Worm (Caenorhabditis elegans) whole organism, late embryonic: ENCODE measurements around the gene ZK154.6.

ENCODE experiments used
- ceh-45 ChIP-seq: fragments of 200-800 bp; sonication (Bioruptor generic); IDR thresholded peaks from 2 replicates; pipeline ENCODE4 v1.3.6; 2022; ENCODE audit warnings: missing genetic modification reagents, missing genetic modification characterization, missing compliant biosample characterization
- ets-4 ChIP-seq: sonication (generic microtip); optimal IDR thresholded peaks from 2 replicates; lab custom pipeline; 2016; ENCODE audit warnings: missing genetic modification characterization, missing compliant biosample characterization
- fkh-6 ChIP-seq: sonication (generic microtip); optimal IDR thresholded peaks from 2 replicates; lab custom pipeline; 2016; ENCODE audit warnings: missing genetic modification characterization, missing compliant biosample characterization
- hlh-6 ChIP-seq: sonication (generic microtip); optimal IDR thresholded peaks from 2 replicates; lab custom pipeline; 2016; ENCODE audit warnings: missing genotype, missing genetic modification characterization, missing compliant biosample characterization
- madf-2 ChIP-seq: sonication (generic microtip); optimal IDR thresholded peaks from 2 replicates; lab custom pipeline; 2017; ENCODE audit warnings: missing genetic modification characterization, missing compliant biosample characterization
- nhr-11 ChIP-seq: fragments of 150-350 bp; optimal IDR thresholded peaks from 2 replicates; lab custom pipeline; 2014; ENCODE audit warnings: missing biosample characterization, missing genetic modification characterization
- pqm-1 ChIP-seq: sonication (generic microtip); optimal IDR thresholded peaks from 2 replicates; lab custom pipeline; 2016; ENCODE audit warnings: missing genetic modification characterization, missing compliant biosample characterization
- pros-1 ChIP-seq: fragments of 150-350 bp; optimal IDR thresholded peaks from 2 replicates; lab custom pipeline; 2014; ENCODE audit warnings: missing biosample characterization, missing genetic modification reagents, missing genetic modification characterization
- unc-86 ChIP-seq: sonication (generic microtip); optimal IDR thresholded peaks from 2 replicates; lab custom pipeline; 2016; ENCODE audit warnings: missing genetic modification characterization, missing compliant biosample characterization

DNA sequence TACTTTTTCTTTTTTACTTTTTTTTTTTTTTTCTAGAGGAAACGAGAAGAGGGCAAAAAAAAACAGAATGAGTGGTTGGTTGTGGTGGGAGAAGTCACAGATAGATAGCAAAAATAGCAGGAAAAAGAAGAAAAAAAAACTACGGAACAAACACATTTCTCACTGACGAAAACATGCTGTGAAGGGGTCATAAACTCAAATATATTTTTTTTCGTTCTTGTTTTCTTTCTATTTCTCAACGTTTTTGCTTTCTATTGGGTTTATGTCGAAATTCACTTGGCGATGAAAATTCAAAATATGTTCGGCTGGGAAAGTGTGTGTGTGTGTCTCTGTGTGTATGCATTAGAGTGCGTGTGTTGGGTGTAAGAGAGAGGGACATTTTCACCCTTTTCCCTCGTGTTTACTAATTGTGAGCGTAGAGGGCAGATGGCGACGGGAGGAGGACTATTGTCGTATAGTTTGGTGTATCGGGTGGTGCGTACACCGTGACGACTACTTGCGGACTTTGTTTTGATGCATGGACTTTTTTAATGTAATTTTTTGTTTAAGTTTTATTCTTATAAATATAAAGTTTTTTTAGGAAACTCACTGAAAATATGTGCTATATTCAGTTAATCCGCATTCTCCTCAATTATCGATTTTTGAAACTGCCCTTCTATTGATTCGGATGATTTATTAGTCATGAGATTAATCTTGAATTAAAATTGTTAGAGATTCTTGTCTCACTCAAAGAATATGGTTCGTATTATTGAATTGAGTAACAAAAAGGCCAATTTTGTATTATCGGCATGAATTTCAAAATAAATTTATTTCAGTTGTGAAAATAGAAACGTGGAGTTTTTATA, 16.2 kb upstream of the ZK154.6 start:
- TF ChIP-seq pqm-1 (tag; lab: Kevin White, UChicago) (no peak), hlh-6 (tag; lab: Kevin White, UChicago) (no peak), nhr-11 (no peak), ets-4 (no peak), pros-1 (tag; lab: Kevin White, UChicago) (peak; percentile 41), unc-86 (tag; lab: Kevin White, UChicago) (no peak), madf-2 (tag; lab: Kevin White, UChicago) (peak; percentile 17), ceh-45 (GFP tag; lab: Robert Waterston, UW) (no peak), fkh-6 (tag; lab: Kevin White, UChicago) (peak; percentile 2)
